Worm (Caenorhabditis elegans): ENCODE results near the gene dpy-28.

The dpy-28 gene

DNA sequence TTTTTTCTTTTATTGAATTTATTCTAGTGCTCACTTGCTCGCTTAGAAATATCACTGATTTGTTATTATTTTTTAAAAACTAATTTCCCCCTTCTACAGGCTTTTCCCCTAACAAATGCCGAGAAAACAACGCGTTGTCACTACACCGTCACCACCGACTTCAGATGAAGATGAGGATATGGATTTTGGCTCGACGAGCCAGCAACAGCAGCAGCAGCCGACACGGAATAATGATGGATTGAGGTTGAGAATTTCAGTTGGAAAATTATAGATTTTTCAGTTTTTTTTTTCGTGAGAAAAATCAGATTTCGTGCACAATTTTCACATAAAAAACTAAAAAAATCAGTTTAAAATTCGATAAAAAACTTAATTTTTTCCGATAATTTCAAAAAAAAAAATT lies at the start of gene dpy-28:
dpy-28 (plus strand) TSS at position 100 of the 400 bp plus-strand sequence.
- TF ChIP-seq unc-62 (GFP tag; optimal IDR thresholded peaks at IDR 0.05) (no peak), ama-1 (optimal IDR thresholded peaks at IDR 0.05) (peak; percentile 75), ama-1 (GFP tag; optimal IDR thresholded peaks at IDR 0.05) (no peak), atf-7 (tag; optimal IDR thresholded peaks at IDR 0.05) (peak; percentile 7), Y56A3A.18 (GFP tag; IDR thresholded peaks at IDR 0.05) (no peak), cebp-1 (GFP tag; IDR thresholded peaks at IDR 0.05) (no peak), cebp-1 (tag; optimal IDR thresholded peaks at IDR 0.05) (peak; percentile 48), dpl-1 (GFP tag; optimal IDR thresholded peaks at IDR 0.05) (no peak)

ce11 chrIII:10714541-10714940 lies 48.4 kb upstream of the dpy-28 start:
- TF ChIP-seq lsy-27 (tag; optimal IDR thresholded peaks at IDR 0.05; ENCODE audit: borderline replicate concordance, insufficient read depth) (no peak), madf-3 (GFP tag; IDR thresholded peaks at IDR 0.05) (0 out of 2 replicates have a peak, but pooled peaks have one; percentile 31), athp-1 (tag; optimal IDR thresholded peaks at IDR 0.05) (no peak), hsf-1 (GFP tag; IDR thresholded peaks at IDR 0.05) (no peak), cebp-2 (GFP tag; IDR thresholded peaks at IDR 0.05) (no peak), lin-26 (GFP tag; IDR thresholded peaks at IDR 0.05) (no peak), ztf-6 (GFP tag; IDR thresholded peaks at IDR 0.05) (no peak), unc-62 (GFP tag; optimal IDR thresholded peaks at IDR 0.05) (no peak), F39B2.1 (GFP tag; IDR thresholded peaks at IDR 0.05) (no peak), snpc-3.4 (tag; optimal IDR thresholded peaks at IDR 0.05) (no peak), F55B11.4 (tag; optimal IDR thresholded peaks at IDR 0.05; ENCODE audit: borderline replicate concordance, insufficient read depth) (no peak), chd-7 (tag; optimal IDR thresholded peaks at IDR 0.05) (no peak), tbp1 (GFP tag; optimal IDR thresholded peaks at IDR 0.05) (no peak), K12H6.12 (tag; optimal IDR thresholded peaks at IDR 0.05) (no peak), K11D2.4 (GFP tag; IDR thresholded peaks at IDR 0.05) (0 out of 2 replicates have a peak, but pooled peaks have one; percentile 24), ztf-25 (GFP tag; IDR thresholded peaks at IDR 0.05) (no peak), dox-1 (GFP tag; IDR thresholded peaks at IDR 0.05) (no peak), bed-1 (GFP tag; IDR thresholded peaks at IDR 0.05) (no peak), aptf-2 (GFP tag; conservative IDR thresholded peaks at IDR 0.05) (no peak), egl-44 (GFP tag; IDR thresholded peaks at IDR 0.05) (no peak), sea-2 (GFP tag; IDR thresholded peaks at IDR 0.05) (0 out of 2 replicates have a peak, but pooled peaks have one; percentile 36), madf-6 (GFP tag; IDR thresholded peaks at IDR 0.05) (0 out of 2 replicates have a peak, but pooled peaks have one; percentile 28), egrh-3 (GFP tag; IDR thresholded peaks at IDR 0.05) (no peak), Y53F4B.3 (GFP tag; IDR thresholded peaks at IDR 0.05) (no peak), ama-1 (optimal IDR thresholded peaks at IDR 0.05) (no peak), ama-1 (GFP tag; optimal IDR thresholded peaks at IDR 0.05) (no peak), Y79H2A.3 (GFP tag; conservative IDR thresholded peaks at IDR 0.05) (no peak), ceh-58 (GFP tag; IDR thresholded peaks at IDR 0.05) (no peak), lin-35 (GFP tag; optimal IDR thresholded peaks at IDR 0.05) (no peak), hmg-20 (GFP tag; IDR thresholded peaks at IDR 0.05) (no peak), efl-1 (GFP tag; optimal IDR thresholded peaks at IDR 0.05) (no peak), C17E4.6 (GFP tag; IDR thresholded peaks at IDR 0.05) (no peak), C06A6.2 (GFP tag; conservative IDR thresholded peaks at IDR 0.05) (no peak), lin-40 (tag; optimal IDR thresholded peaks at IDR 0.05) (no peak), F22D6.2 (tag; optimal IDR thresholded peaks at IDR 0.05) (no peak), aptf-3 (GFP tag; IDR thresholded peaks at IDR 0.05) (no peak), F49E8.2 (tag; optimal IDR thresholded peaks at IDR 0.05; ENCODE audit: insufficient read depth) (no peak), rec-8 (tag; optimal IDR thresholded peaks at IDR 0.05) (no peak), F10E7.11 (tag; optimal IDR thresholded peaks at IDR 0.05) (no peak), hlh-26 (GFP tag; conservative IDR thresholded peaks at IDR 0.05) (no peak), attf-5 (GFP tag; optimal IDR thresholded peaks at IDR 0.05) (no peak), F52B5.7 (tag; optimal IDR thresholded peaks at IDR 0.05) (no peak), ceh-100 (GFP tag; IDR thresholded peaks at IDR 0.05) (no peak)
